Worm (Caenorhabditis elegans) whole organism, L1 larva: ENCODE results near the gene rab-6.1.
A peak's percentile ranks its signal among the peaks of the same experiment; 100 is the strongest.

Experiments used
- C04F5.9 ChIP-seq: sonication (generic microtip); optimal IDR thresholded peaks from 2 replicates; lab custom pipeline; 2016; ENCODE audit warnings: missing genetic modification characterization, missing compliant biosample characterization
- C16A3.4 ChIP-seq: fragments of 150-350 bp; optimal IDR thresholded peaks from 2 replicates; lab custom pipeline; 2014; ENCODE audit warnings: missing biosample characterization, missing genetic modification characterization
- C34B4.2 ChIP-seq: sonication (generic microtip); optimal IDR thresholded peaks from 2 replicates; lab custom pipeline; 2017; ENCODE audit warnings: mild to moderate bottlenecking, missing genetic modification characterization, missing compliant biosample characterization
- Y116A8C.19 ChIP-seq: sonication (generic microtip); optimal IDR thresholded peaks from 2 replicates; lab custom pipeline; 2016; ENCODE audit warnings: missing compliant biosample characterization, missing genetic modification characterization, borderline replicate concordance
- aly-2 ChIP-seq: fragments of 150-350 bp; optimal IDR thresholded peaks from 2 replicates; lab custom pipeline; 2014; ENCODE audit warnings: missing biosample characterization, missing genetic modification characterization
- ceh-90 ChIP-seq: sonication (generic microtip); optimal IDR thresholded peaks from 2 replicates; lab custom pipeline; 2016; ENCODE audit warnings: missing genetic modification characterization, missing compliant biosample characterization
- ces-1 ChIP-seq: fragments of 150-350 bp; optimal IDR thresholded peaks from 2 replicates; lab custom pipeline; 2014; ENCODE audit warnings: missing biosample characterization, missing genetic modification reagents, missing genetic modification characterization
- dpl-1 ChIP-seq, 3 experiments: fragments of 150-350 bp in 2 of 3; sonication (generic microtip) in 1 of 3; optimal IDR thresholded peaks; 2 replicates each; lab custom pipeline; 2014 to 2017; ENCODE audit warnings: missing biosample characterization in 3 of 3, missing genetic modification characterization in 3 of 3, missing genetic modification reagents in 3 of 3
- dsc-1 ChIP-seq: sonication (generic microtip); optimal IDR thresholded peaks from 2 replicates; lab custom pipeline; 2016; ENCODE audit warnings: mild to moderate bottlenecking, missing genetic modification characterization, missing compliant biosample characterization
- efl-1 ChIP-seq, 4 experiments: fragments of 150-350 bp; optimal IDR thresholded peaks in 3 of 4; peaks in 1 of 4; 1 replicate in 1 of 4; 2 replicates in 3 of 4; lab custom pipeline; 2014; ENCODE audit warnings: missing biosample characterization in 2 of 4, missing genetic modification characterization in 2 of 4, missing genetic modification reagents in 2 of 4
- efl-3 ChIP-seq: fragments of 200-800 bp; sonication (Bioruptor generic); optimal IDR thresholded peaks from 2 replicates; lab custom pipeline; 2018; ENCODE audit warnings: mild to moderate bottlenecking, missing genetic modification characterization, missing compliant biosample characterization
- egl-27 ChIP-seq, 2 experiments: fragments of 150-350 bp in 1 of 2; sonication (generic microtip); optimal IDR thresholded peaks; 3 replicates each; lab custom pipeline; 2017 to 2018; ENCODE audit warnings: missing biosample characterization in 2 of 2, missing genetic modification characterization in 2 of 2, missing genetic modification reagents in 2 of 2
- fkh-8 ChIP-seq: sonication (generic microtip); optimal IDR thresholded peaks from 2 replicates; lab custom pipeline; 2016; ENCODE audit warnings: mild to moderate bottlenecking, missing genetic modification characterization, missing compliant biosample characterization
- fos-1 ChIP-seq: fragments of 150-350 bp; optimal IDR thresholded peaks from 2 replicates; lab custom pipeline; 2014; ENCODE audit warnings: missing biosample characterization, missing genetic modification characterization
- grh-1 ChIP-seq: fragments of 200-800 bp; sonication (Bioruptor generic); IDR thresholded peaks from 2 replicates; pipeline ENCODE4 v1.3.6; 2022; ENCODE audit warnings: missing genetic modification reagents, missing genetic modification characterization, missing compliant biosample characterization
- irx-1 ChIP-seq: sonication (generic microtip); optimal IDR thresholded peaks from 2 replicates; lab custom pipeline; 2016; ENCODE audit warnings: missing genetic modification characterization, missing compliant biosample characterization
- isw-1 ChIP-seq: fragments of 200-800 bp; sonication (Bioruptor generic); IDR thresholded peaks from 2 replicates; pipeline ENCODE4 v1.3.6; 2022; ENCODE audit warnings: missing genetic modification characterization, missing compliant biosample characterization
- jun-1 ChIP-seq: fragments of 150-350 bp; optimal IDR thresholded peaks from 2 replicates; lab custom pipeline; 2014; ENCODE audit warnings: missing biosample characterization, missing genetic modification reagents, missing genetic modification characterization
- lin-35 ChIP-seq, 2 experiments: fragments of 150-350 bp; optimal IDR thresholded peaks; 2 replicates each; lab custom pipeline; 2014; ENCODE audit warnings: missing biosample characterization in 2 of 2, missing genetic modification characterization in 2 of 2, missing genetic modification reagents in 2 of 2
- lin-39 ChIP-seq: fragments of 150-350 bp; optimal IDR thresholded peaks from 2 replicates; lab custom pipeline; 2014; ENCODE audit warnings: missing biosample characterization, missing genetic modification reagents, missing genetic modification characterization
- lsy-2 ChIP-seq, 2 experiments: fragments of 150-350 bp; optimal IDR thresholded peaks; 2 replicates each; lab custom pipeline; 2014; ENCODE audit warnings: missing biosample characterization in 2 of 2, missing genetic modification characterization in 2 of 2
- mdl-1 ChIP-seq, 2 experiments: fragments of 150-350 bp; optimal IDR thresholded peaks; 2 replicates each; lab custom pipeline; 2014 to 2017; ENCODE audit warnings: missing biosample characterization in 2 of 2, missing genetic modification characterization in 2 of 2, inconsistent platforms in 1 of 2
- mef-2 ChIP-seq: fragments of 150-350 bp; optimal IDR thresholded peaks from 2 replicates; lab custom pipeline; 2014; ENCODE audit warnings: missing biosample characterization, missing genetic modification characterization
- nhr-11 ChIP-seq: fragments of 150-350 bp; optimal IDR thresholded peaks from 2 replicates; lab custom pipeline; 2014; ENCODE audit warnings: missing biosample characterization, missing genetic modification characterization
- nhr-19 ChIP-seq: fragments of 200-800 bp; sonication (Bioruptor generic); conservative IDR thresholded peaks from 2 replicates; pipeline ENCODE4 v1.3.6; 2022; ENCODE audit warnings: missing genetic modification characterization, missing compliant biosample characterization
- nhr-20 ChIP-seq: sonication (generic microtip); optimal IDR thresholded peaks from 2 replicates; lab custom pipeline; 2016; ENCODE audit warnings: mild to moderate bottlenecking, missing genetic modification characterization, missing compliant biosample characterization
- nhr-28 ChIP-seq: fragments of 150-350 bp; optimal IDR thresholded peaks from 2 replicates; lab custom pipeline; 2014; ENCODE audit warnings: missing biosample characterization, missing genetic modification characterization
- nhr-47 ChIP-seq: sonication (generic microtip); optimal IDR thresholded peaks from 2 replicates; lab custom pipeline; 2016; ENCODE audit warnings: mild to moderate bottlenecking, missing genetic modification characterization, moderate library complexity, missing compliant biosample characterization
- nhr-71 ChIP-seq: sonication (generic microtip); optimal IDR thresholded peaks from 2 replicates; lab custom pipeline; 2016; ENCODE audit warnings: mild to moderate bottlenecking, missing genetic modification characterization, moderate library complexity, missing compliant biosample characterization
- nhr-76 ChIP-seq: sonication (generic microtip); optimal IDR thresholded peaks from 2 replicates; lab custom pipeline; 2017; ENCODE audit warnings: missing biosample characterization, missing genetic modification characterization
- nhr-84 ChIP-seq: sonication (generic microtip); optimal IDR thresholded peaks from 2 replicates; lab custom pipeline; 2017; ENCODE audit warnings: missing biosample characterization, missing genetic modification characterization
- nhr-90 ChIP-seq: sonication (generic microtip); optimal IDR thresholded peaks from 2 replicates; lab custom pipeline; 2016; ENCODE audit warnings: mild to moderate bottlenecking, missing genetic modification characterization, missing compliant biosample characterization; ENCODE audit not compliant: poor library complexity
- pag-3 ChIP-seq: sonication (generic microtip); optimal IDR thresholded peaks from 2 replicates; lab custom pipeline; 2017; ENCODE audit warnings: missing genetic modification characterization, mild to moderate bottlenecking, missing compliant biosample characterization, antibody characterized with exemption, borderline replicate concordance; ENCODE audit not compliant: insufficient read depth
- rnt-1 ChIP-seq: sonication (generic microtip); optimal IDR thresholded peaks from 2 replicates; lab custom pipeline; 2016; ENCODE audit warnings: mild to moderate bottlenecking, missing genetic modification characterization, moderate library complexity, missing compliant biosample characterization
- skn-1 ChIP-seq: fragments of 150-350 bp; optimal IDR thresholded peaks from 2 replicates; lab custom pipeline; 2014; ENCODE audit warnings: missing biosample characterization, missing genetic modification characterization
- snu-23 ChIP-seq: sonication (generic microtip); optimal IDR thresholded peaks from 2 replicates; lab custom pipeline; 2016; ENCODE audit warnings: missing genetic modification characterization, missing compliant biosample characterization
- sptf-1 ChIP-seq: fragments of 150-350 bp; optimal IDR thresholded peaks from 2 replicates; lab custom pipeline; 2014; ENCODE audit warnings: missing biosample characterization, missing genetic modification characterization
- tlp-1 ChIP-seq: fragments of 150-350 bp; optimal IDR thresholded peaks from 2 replicates; lab custom pipeline; 2014; ENCODE audit warnings: missing biosample characterization, missing genetic modification characterization
- unc-130 ChIP-seq: fragments of 150-350 bp; optimal IDR thresholded peaks from 2 replicates; lab custom pipeline; 2017; ENCODE audit warnings: missing biosample characterization, missing genetic modification characterization, inconsistent platforms
- unc-62 ChIP-seq: fragments of 150-350 bp; optimal IDR thresholded peaks from 2 replicates; lab custom pipeline; 2014; ENCODE audit warnings: missing biosample characterization, missing genetic modification reagents, missing genetic modification characterization
- unc-86 ChIP-seq: sonication (generic microtip); optimal IDR thresholded peaks from 2 replicates; lab custom pipeline; 2016; ENCODE audit warnings: missing genetic modification characterization, missing compliant biosample characterization
- vab-15 ChIP-seq: sonication (generic microtip); optimal IDR thresholded peaks from 2 replicates; lab custom pipeline; 2017; ENCODE audit warnings: missing genotype, mild to moderate bottlenecking, missing genetic modification characterization, missing compliant biosample characterization
- zag-1 ChIP-seq: fragments of 150-350 bp; optimal IDR thresholded peaks from 2 replicates; lab custom pipeline; 2014; ENCODE audit warnings: missing biosample characterization, missing genetic modification characterization
- zip-4 ChIP-seq: fragments of 200-800 bp; sonication (Bioruptor generic); optimal IDR thresholded peaks from 2 replicates; lab custom pipeline; 2018; ENCODE audit warnings: mild to moderate bottlenecking, missing genetic modification characterization, moderate library complexity, missing compliant biosample characterization
- ztf-4 ChIP-seq: fragments of 150-350 bp; optimal IDR thresholded peaks from 2 replicates; lab custom pipeline; 2014; ENCODE audit warnings: missing biosample characterization, missing genetic modification characterization

The rab-6.1 gene

ce11 chrIII:9030818-9031217 is 25.1 kb upstream of the rab-6.1 start:
- TF ChIP-seq nhr-71 (tag; lab: Kevin White, UChicago), result peak; percentile 41
- no peak for TF ChIP-seq C16A3.4
- peak; percentile 32 for TF ChIP-seq nhr-47 (tag; lab: Kevin White, UChicago)
- peak; percentile 5 for TF ChIP-seq fkh-8 (tag; lab: Kevin White, UChicago)

ce11 chrIII:9026951-9027350 is 21.2 kb upstream of the rab-6.1 start, which contains the start of gene F59B2.13:
TSS of gene F59B2.13 (minus strand) at chrIII:9027051.
- TF ChIP-seq ztf-4 (tag; lab: Kevin White, UChicago), result no peak
- no peak for TF ChIP-seq jun-1 (tag; lab: Kevin White, UChicago)
- TF ChIP-seq ces-1 (GFP tag; lab: Kevin White, UChicago), result no peak
- no peak for TF ChIP-seq ceh-90
- TF ChIP-seq lsy-2 (tag; optimal IDR thresholded peaks at IDR 0.05; lab: Kevin White, UChicago), result no peak
- TF ChIP-seq nhr-90 (tag; lab: Kevin White, UChicago), result no peak
- no peak for TF ChIP-seq isw-1
- no peak for TF ChIP-seq nhr-11 (tag; lab: Kevin White, UChicago)
- TF ChIP-seq nhr-84, result no peak
- no peak for TF ChIP-seq nhr-47 (tag; lab: Kevin White, UChicago)
- TF ChIP-seq sptf-1 (tag; lab: Kevin White, UChicago), result no peak
- no peak for TF ChIP-seq egl-27 (tag; optimal IDR thresholded peaks at IDR 0.05; lab: Kevin White, UChicago)
- no peak for TF ChIP-seq fos-1 (tag; lab: Kevin White, UChicago)
- TF ChIP-seq pag-3 (tag; lab: Kevin White, UChicago), result no peak

ce11 chrIII:9023601-9024000 is 17.8 kb upstream of the rab-6.1 start:
- TF ChIP-seq unc-130 (tag; lab: Kevin White, UChicago) (no peak), dpl-1 (GFP tag; optimal IDR thresholded peaks at IDR 0.05; lab: Kevin White, UChicago) (no peak), efl-1 (optimal IDR thresholded peaks at IDR 0.05; lab: Kevin White, UChicago) (no peak), efl-1 (GFP tag; optimal IDR thresholded peaks at IDR 0.05 in 1 of 2; lab: Kevin White, UChicago) (no peak), fos-1 (tag; lab: Kevin White, UChicago) (no peak), Y116A8C.19 (tag; lab: Kevin White, UChicago) (no peak), zag-1 (no peak), aly-2 (tag; lab: Kevin White, UChicago) (no peak), C04F5.9 (tag; lab: Kevin White, UChicago) (no peak), unc-86 (no peak), mef-2 (tag; lab: Kevin White, UChicago) (no peak), mdl-1 (tag; optimal IDR thresholded peaks at IDR 0.05; lab: Kevin White, UChicago) (no peak), grh-1 (no peak), skn-1 (tag; lab: Kevin White, UChicago) (no peak), lin-35 (GFP tag; optimal IDR thresholded peaks at IDR 0.05; lab: Kevin White, UChicago) (no peak), snu-23 (GFP tag; lab: Kevin White, UChicago) (no peak), sptf-1 (tag; lab: Kevin White, UChicago) (no peak)
- TF ChIP-seq, all 84 proteins: peak for 0

- TF ChIP-seq lin-39 (no peak), dpl-1 (GFP tag; optimal IDR thresholded peaks at IDR 0.05; lab: Kevin White, UChicago) (no peak), pag-3 (tag; lab: Kevin White, UChicago) (no peak), C34B4.2 (no peak), nhr-28 (tag; lab: Kevin White, UChicago) (no peak), nhr-76 (tag; lab: Kevin White, UChicago) (no peak), irx-1 (no peak), unc-62 (GFP tag; lab: Kevin White, UChicago) (no peak), nhr-19 (GFP tag; lab: Robert Waterston, UW) (no peak), nhr-20 (no peak), lsy-2 (tag; optimal IDR thresholded peaks at IDR 0.05; lab: Kevin White, UChicago) (no peak), rnt-1 (tag; lab: Kevin White, UChicago) (no peak), tlp-1 (no peak), efl-3 (GFP tag; lab: Kevin White, UChicago) (no peak), ceh-90 (no peak), dsc-1 (tag; lab: Kevin White, UChicago) (no peak), vab-15 (tag; lab: Kevin White, UChicago) (no peak), mdl-1 (tag; optimal IDR thresholded peaks at IDR 0.05; lab: Kevin White, UChicago) (no peak), zip-4 (GFP tag; lab: Kevin White, UChicago) (no peak), nhr-90 (tag; lab: Kevin White, UChicago) (no peak)
Observed at ce11 chrIII:9022535-9022934, 16.8 kb upstream of the rab-6.1 start, which contains the start of gene F59B2.14. TSS of gene F59B2.14 (minus strand) at chrIII:9022635.
